Fruit fly (Drosophila melanogaster) whole organism, embryonic: Measurements from ENCODE around the gene CG7183.
A peak's percentile ranks its signal among the peaks of the same experiment; 100 is the strongest.

Experiments
- Awh ChIP-seq: fragments of 200-800 bp; sonication (Bioruptor generic); IDR thresholded peaks from 2 replicates; pipeline ENCODE4, ENCODE4 v1.3.6; 2022; ENCODE audit warnings: missing biosample characterization, missing genetic modification characterization
- B-H2 ChIP-seq: fragments of 200-800 bp; sonication (Bioruptor generic); optimal IDR thresholded peaks from 2 replicates; lab custom pipeline; 2018; ENCODE audit warnings: missing biosample characterization, mild to moderate bottlenecking, missing genetic modification characterization
- BEAF-32 ChIP-seq: fragments of 200-800 bp; sonication (Bioruptor generic); optimal IDR thresholded peaks from 3 replicates; lab custom pipeline; 2017; ENCODE audit warnings: missing biosample characterization, missing genetic modification characterization, mild to moderate bottlenecking, moderate library complexity, missing genetic modification reagents
- CG10209 ChIP-seq: fragments of 200-800 bp; sonication (Bioruptor generic); optimal IDR thresholded peaks from 3 replicates; lab custom pipeline; 2017; ENCODE audit warnings: missing biosample characterization, mild to moderate bottlenecking, missing genetic modification characterization, missing genetic modification reagents
- CG10366 ChIP-seq: fragments of 200-800 bp; sonication (Bioruptor generic); IDR thresholded peaks from 2 replicates; pipeline ENCODE4 v1.3.6; 2022; ENCODE audit warnings: missing biosample characterization, missing genetic modification characterization
- CG12071 ChIP-seq: fragments of 200-800 bp; sonication (Bioruptor generic); optimal IDR thresholded peaks from 3 replicates; lab custom pipeline; 2018; ENCODE audit warnings: missing biosample characterization, mild to moderate bottlenecking, missing genetic modification characterization
- CG13424 ChIP-seq: fragments of 200-800 bp; sonication (Bioruptor generic); optimal IDR thresholded peaks from 2 replicates; lab custom pipeline; 2019; ENCODE audit warnings: missing biosample characterization, mild to moderate bottlenecking, missing genetic modification characterization, moderate library complexity
- CG13624 ChIP-seq: fragments of 200-800 bp; sonication (Bioruptor generic); optimal IDR thresholded peaks from 2 replicates; lab custom pipeline; 2016; ENCODE audit warnings: missing biosample characterization, missing genetic modification characterization
- CG14667 ChIP-seq: fragments of 200-800 bp; sonication (Bioruptor generic); IDR thresholded peaks from 2 replicates; pipeline ENCODE4 v1.3.6; 2022; ENCODE audit warnings: missing biosample characterization, missing genetic modification characterization
- CG15601 ChIP-seq: fragments of 200-800 bp; sonication (Bioruptor generic); optimal IDR thresholded peaks from 3 replicates; lab custom pipeline; 2019; ENCODE audit warnings: missing biosample characterization, mild to moderate bottlenecking, missing genetic modification characterization, moderate library complexity
- CG18476 ChIP-seq: fragments of 200-800 bp; sonication (Bioruptor generic); optimal IDR thresholded peaks from 2 replicates; lab custom pipeline; 2016; ENCODE audit warnings: missing biosample characterization, mild to moderate bottlenecking, missing genetic modification characterization
- CG18764 ChIP-seq: fragments of 200-800 bp; sonication (Bioruptor generic); optimal IDR thresholded peaks from 3 replicates; lab custom pipeline; 2016; ENCODE audit warnings: missing biosample characterization, missing genetic modification characterization
- CG31365 ChIP-seq: fragments of 200-800 bp; sonication (Bioruptor generic); optimal IDR thresholded peaks from 2 replicates; lab custom pipeline; 2018; ENCODE audit warnings: missing biosample characterization, mild to moderate bottlenecking, missing genetic modification characterization
- CG34376 ChIP-seq: fragments of 200-800 bp; sonication (Bioruptor generic); optimal IDR thresholded peaks from 2 replicates; lab custom pipeline; 2018; ENCODE audit warnings: missing biosample characterization, mild to moderate bottlenecking, missing genetic modification characterization
- CG3838 ChIP-seq: fragments of 200-800 bp; sonication (Bioruptor generic); optimal IDR thresholded peaks from 3 replicates; lab custom pipeline; 2016; ENCODE audit warnings: missing biosample characterization, missing genetic modification characterization
- CG6683 ChIP-seq: fragments of 200-800 bp; sonication (Bioruptor generic); optimal IDR thresholded peaks from 2 replicates; lab custom pipeline; 2017; ENCODE audit warnings: missing biosample characterization, mild to moderate bottlenecking, missing genetic modification characterization, missing genetic modification reagents
- CG6813 ChIP-seq: fragments of 200-800 bp; sonication (Bioruptor generic); optimal IDR thresholded peaks from 2 replicates; lab custom pipeline; 2017; ENCODE audit warnings: missing biosample characterization, missing genetic modification characterization, mild to moderate bottlenecking, moderate library complexity, missing genetic modification reagents
- CG7271 ChIP-seq: fragments of 200-800 bp; sonication (Bioruptor generic); optimal IDR thresholded peaks from 2 replicates; lab custom pipeline; 2018; ENCODE audit warnings: missing biosample characterization, mild to moderate bottlenecking, missing genetic modification characterization, moderate library complexity
- CG7372 ChIP-seq: fragments of 200-800 bp; sonication (Bioruptor generic); IDR thresholded peaks from 2 replicates; pipeline ENCODE4 v1.3.6; 2022; ENCODE audit warnings: missing biosample characterization, missing genetic modification characterization
- CG7928 ChIP-seq: fragments of 200-800 bp; sonication (Bioruptor generic); optimal IDR thresholded peaks from 2 replicates; lab custom pipeline; 2017; ENCODE audit warnings: missing biosample characterization, mild to moderate bottlenecking, missing genetic modification characterization
- CG9215 ChIP-seq: fragments of 200-800 bp; sonication (Bioruptor generic); IDR thresholded peaks from 2 replicates; pipeline ENCODE4 v1.3.6; 2022; ENCODE audit warnings: missing biosample characterization, missing genetic modification characterization
- CG9727 ChIP-seq: fragments of 200-800 bp; sonication (Bioruptor generic); optimal IDR thresholded peaks from 3 replicates; lab custom pipeline; 2017; ENCODE audit warnings: missing biosample characterization, mild to moderate bottlenecking, missing genetic modification characterization
- Deaf1 ChIP-seq: fragments of 200-800 bp; optimal IDR thresholded peaks from 3 replicates; lab custom pipeline; 2019; ENCODE audit warnings: missing biosample characterization, mild to moderate bottlenecking, missing genetic modification characterization, moderate library complexity
- Dref ChIP-seq: fragments of 200-800 bp; sonication (Bioruptor generic); IDR thresholded peaks from 2 replicates; pipeline ENCODE4 v1.3.6; 2022; ENCODE audit warnings: missing biosample characterization, missing genetic modification characterization
- ERR ChIP-seq: fragments of 200-800 bp; sonication (Bioruptor generic); optimal IDR thresholded peaks from 2 replicates; lab custom pipeline; 2016; ENCODE audit warnings: missing biosample characterization, missing genetic modification characterization
- Fer1 ChIP-seq: fragments of 200-800 bp; sonication (Bioruptor generic); optimal IDR thresholded peaks from 2 replicates; lab custom pipeline; 2017; ENCODE audit warnings: missing biosample characterization, mild to moderate bottlenecking, missing genetic modification characterization
- GATAe ChIP-seq: fragments of 200-800 bp; sonication (Bioruptor generic); conservative IDR thresholded peaks from 2 replicates; pipeline ENCODE4 v1.3.6; 2022; ENCODE audit warnings: missing biosample characterization, missing genetic modification characterization
- Gug ChIP-seq: fragments of 200-800 bp; sonication (Bioruptor generic); IDR thresholded peaks from 4 replicates; pipeline ENCODE4 v1.3.6; 2022; ENCODE audit warnings: missing biosample characterization, missing genetic modification characterization
- HLH4C ChIP-seq: fragments of 200-800 bp; sonication (Bioruptor generic); IDR thresholded peaks from 3 replicates; pipeline ENCODE4 v1.3.6; 2022; ENCODE audit warnings: missing biosample characterization, missing genetic modification characterization; ENCODE audit not compliant: partially characterized antibody
- HmgD ChIP-seq: fragments of 200-800 bp; sonication (Bioruptor generic); optimal IDR thresholded peaks from 3 replicates; lab custom pipeline; 2016; ENCODE audit warnings: missing biosample characterization, missing genetic modification characterization
- MTF-1 ChIP-seq: fragments of 200-800 bp; sonication (Bioruptor generic); optimal IDR thresholded peaks from 2 replicates; lab custom pipeline; 2018; ENCODE audit warnings: missing biosample characterization, mild to moderate bottlenecking, missing genetic modification characterization, borderline replicate concordance
- Ptx1 ChIP-seq: fragments of 200-800 bp; sonication (Bioruptor generic); IDR thresholded peaks from 2 replicates; pipeline ENCODE4 v1.3.6; 2022; ENCODE audit warnings: missing biosample characterization, missing genetic modification characterization
- Side ChIP-seq: fragments of 200-800 bp; sonication (Bioruptor generic); optimal IDR thresholded peaks from 2 replicates; lab custom pipeline; 2016; ENCODE audit warnings: missing biosample characterization, missing genetic modification characterization
- Spps ChIP-seq: fragments of 200-800 bp; sonication (Bioruptor generic); optimal IDR thresholded peaks from 2 replicates; lab custom pipeline; 2018; ENCODE audit warnings: missing biosample characterization, mild to moderate bottlenecking, missing genetic modification characterization
- btn ChIP-seq: fragments of 200-800 bp; sonication (Bioruptor generic); optimal IDR thresholded peaks from 2 replicates; lab custom pipeline; 2016; ENCODE audit warnings: missing biosample characterization, missing genetic modification characterization
- crp ChIP-seq, 2 experiments: fragments of 200-800 bp; sonication (Bioruptor generic); optimal IDR thresholded peaks; 2 replicates in 1 of 2; 3 replicates in 1 of 2; lab custom pipeline; 2017; ENCODE audit warnings: missing biosample characterization in 2 of 2, missing genetic modification characterization in 2 of 2, mild to moderate bottlenecking in 1 of 2, moderate library complexity in 1 of 2
- dimm ChIP-seq: fragments of 200-800 bp; sonication (Bioruptor generic); IDR thresholded peaks from 2 replicates; pipeline ENCODE4 v1.3.6; 2022; ENCODE audit warnings: missing biosample characterization, missing genetic modification characterization
- gce ChIP-seq: fragments of 200-800 bp; sonication (Bioruptor generic); IDR thresholded peaks from 3 replicates; pipeline ENCODE4 v1.3.6; 2022; ENCODE audit warnings: missing biosample characterization, missing genetic modification characterization
- ind ChIP-seq: fragments of 200-800 bp; sonication (Bioruptor generic); optimal IDR thresholded peaks from 3 replicates; lab custom pipeline; 2016; ENCODE audit warnings: missing biosample characterization, missing genetic modification characterization
- mirr ChIP-seq: fragments of 200-800 bp; sonication (Bioruptor generic); optimal IDR thresholded peaks from 3 replicates; lab custom pipeline; 2018; ENCODE audit warnings: missing biosample characterization, mild to moderate bottlenecking, missing genetic modification characterization
- otp ChIP-seq: fragments of 200-800 bp; sonication (Bioruptor generic); IDR thresholded peaks from 3 replicates; pipeline ENCODE4, ENCODE4 v1.3.6; 2022; ENCODE audit warnings: missing biosample characterization, missing genetic modification characterization
- pan ChIP-seq, 4 experiments: fragments of >200 bp in 3 of 4; fragments of 200-800 bp in 1 of 4; sonication (Bioruptor generic) in 1 of 4; optimal IDR thresholded peaks in 3 of 4; IDR thresholded peaks in 1 of 4; 2 replicates each; pipeline versions ENCODE4 v1.3.6 to Lab custom; 2017 to 2022; ENCODE audit warnings: missing biosample characterization in 2 of 4, missing genetic modification characterization in 2 of 4, mixed read lengths in 1 of 4
- pzg ChIP-seq: fragments of 200-800 bp; sonication (Bioruptor generic); optimal IDR thresholded peaks from 3 replicates; lab custom pipeline; 2018; ENCODE audit warnings: missing biosample characterization, mild to moderate bottlenecking, missing genetic modification characterization, moderate library complexity
- slp2 ChIP-seq: fragments of 200-800 bp; sonication (Bioruptor generic); optimal IDR thresholded peaks from 2 replicates; lab custom pipeline; 2016; ENCODE audit warnings: missing biosample characterization, missing genetic modification characterization
- ssp ChIP-seq: fragments of 200-800 bp; sonication (Bioruptor generic); IDR thresholded peaks from 2 replicates; pipeline ENCODE4 v1.3.6; 2022; ENCODE audit warnings: missing biosample characterization, missing genetic modification characterization
- usp ChIP-seq: fragments of >200 bp; optimal IDR thresholded peaks from 2 replicates; lab custom pipeline; 2017; ENCODE audit warnings: missing biosample characterization, missing genetic modification characterization
- wek ChIP-seq: fragments of 200-800 bp; sonication (Bioruptor generic); optimal IDR thresholded peaks from 3 replicates; lab custom pipeline; 2018; ENCODE audit warnings: missing biosample characterization, mild to moderate bottlenecking, missing genetic modification characterization, moderate library complexity
- zfh2 ChIP-seq: fragments of 200-800 bp; sonication (Bioruptor generic); optimal IDR thresholded peaks from 2 replicates; lab custom pipeline; 2016; ENCODE audit warnings: missing biosample characterization, missing genetic modification characterization

The CG7183 gene

DNA sequence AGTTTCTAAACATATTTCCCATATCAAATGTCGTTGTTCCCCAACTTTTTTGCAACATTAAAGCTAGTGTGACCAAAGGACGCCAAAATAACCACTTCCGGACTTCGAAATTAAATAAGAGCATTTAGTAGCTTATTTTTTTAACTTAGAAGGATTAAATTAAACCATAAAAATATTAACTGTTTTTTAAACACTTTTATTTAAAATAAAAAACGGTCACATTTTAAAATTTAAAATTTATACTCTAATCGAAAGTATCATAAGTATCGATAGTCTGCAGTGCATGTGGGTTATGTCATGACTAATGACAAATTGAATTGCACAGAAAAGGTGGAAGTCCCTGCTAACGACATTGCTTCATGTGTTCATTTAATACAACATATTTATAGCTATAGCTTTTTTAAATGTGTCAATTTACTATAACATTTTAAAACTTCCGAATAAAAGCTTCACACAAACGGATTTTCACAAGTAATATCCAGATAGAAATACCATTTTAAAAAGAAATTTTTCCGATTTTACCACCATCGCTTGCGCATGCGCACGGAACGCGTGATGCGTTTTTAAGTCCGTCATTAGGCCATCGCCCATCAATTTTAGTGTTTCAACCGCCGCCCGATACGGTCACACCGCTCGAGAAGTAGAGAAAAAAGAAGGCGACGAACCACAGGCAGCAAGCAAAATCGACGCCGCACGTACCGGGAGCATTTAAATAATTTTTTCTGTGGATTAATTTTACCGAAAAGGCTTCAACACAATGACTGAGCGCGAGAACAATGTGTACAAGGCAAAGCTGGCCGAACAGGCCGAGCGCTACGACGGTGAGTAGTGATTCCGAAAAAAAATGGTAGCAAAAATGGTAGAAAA, 21.8 kb upstream of the CG7183 start, which contains the start of the genes CG7156 and 14-3-3epsilon (continued):
- TF ChIP-seq Gug (GFP tag; lab: Robert Waterston, UW): no peak
- TF ChIP-seq ERR (GFP tag; lab: Kevin White, UChicago): no peak
- no peak for TF ChIP-seq CG6683 (GFP tag; lab: Kevin White, UChicago)
- TF ChIP-seq CG13424 (tag; lab: Kevin White, UChicago): peak; percentile 26
- no peak for TF ChIP-seq Side (GFP tag; lab: Kevin White, UChicago)
- peak; percentile 32; the same call in 1 of the 2 replicates for TF ChIP-seq CG10366 (GFP tag; lab: Robert Waterston, UW)
- no peak for TF ChIP-seq CG6813 (GFP tag; lab: Kevin White, UChicago)
- no peak for TF ChIP-seq btn (GFP tag; lab: Kevin White, UChicago)
- TF ChIP-seq crp (GFP tag; optimal IDR thresholded peaks at IDR 0.05; lab: Kevin White, UChicago): peak in 1 of 2 experiments; percentile 4
- TF ChIP-seq CG7271 (tag; lab: Kevin White, UChicago): peak; percentile 57
- no peak for TF ChIP-seq dimm
- TF ChIP-seq B-H2 (GFP tag; lab: Kevin White, UChicago): no peak
- no peak for TF ChIP-seq Awh
- no peak for TF ChIP-seq CG7372
- peak; percentile 61 for TF ChIP-seq Dref (GFP tag; lab: Robert Waterston, UW)
- TF ChIP-seq HmgD (GFP tag; lab: Kevin White, UChicago): no peak
- TF ChIP-seq zfh2 (GFP tag; lab: Kevin White, UChicago): peak; percentile 11
- 0 out of 3 replicates have a peak, but pooled peaks have one; percentile 19 for TF ChIP-seq otp (GFP tag; lab: Robert Waterston, UW)
- TF ChIP-seq CG31365 (tag; lab: Kevin White, UChicago): no peak
- no peak for TF ChIP-seq pan (optimal IDR thresholded peaks at IDR 0.05; lab: Kevin White, UChicago)
- peak in 1 of 2 experiments; percentile 59 for TF ChIP-seq pan (GFP tag; optimal IDR thresholded peaks at IDR 0.05 in 1 of 2, IDR thresholded peaks at IDR 0.05 in 1 of 2)
- TF ChIP-seq ind: peak; percentile 32
- no peak for TF ChIP-seq CG14667
- peak; percentile 92 for TF ChIP-seq BEAF-32
- TF ChIP-seq HLH4C (GFP tag; lab: Robert Waterston, UW): no peak
- TF ChIP-seq usp (GFP tag; lab: Kevin White, UChicago): no peak
- no peak for TF ChIP-seq CG18476 (GFP tag; lab: Kevin White, UChicago)
- no peak for TF ChIP-seq mirr (GFP tag; lab: Kevin White, UChicago)
- TF ChIP-seq ssp (GFP tag; lab: Robert Waterston, UW): no peak
- TF ChIP-seq GATAe (GFP tag; lab: Robert Waterston, UW): no peak
- TF ChIP-seq CG9727 (GFP tag; lab: Kevin White, UChicago): peak; percentile 60
- peak; percentile 14 for TF ChIP-seq CG3838 (GFP tag; lab: Kevin White, UChicago)
- TF ChIP-seq pzg: peak; percentile 70
- TF ChIP-seq Ptx1: peak; percentile 52
- peak; percentile 44 for TF ChIP-seq Fer1 (GFP tag; lab: Kevin White, UChicago)
- peak; percentile 9 for TF ChIP-seq Spps
- no peak for TF ChIP-seq CG34376 (GFP tag; lab: Kevin White, UChicago)
- no peak for TF ChIP-seq CG7928 (GFP tag; lab: Kevin White, UChicago)
- peak; percentile 9 for TF ChIP-seq CG13624 (GFP tag; lab: Kevin White, UChicago)
- no peak for TF ChIP-seq CG9215 (GFP tag; lab: Robert Waterston, UW)
- TF ChIP-seq wek (GFP tag; lab: Kevin White, UChicago): peak; percentile 38
- TF ChIP-seq slp2 (GFP tag; lab: Kevin White, UChicago): no peak
- TF ChIP-seq CG12071 (GFP tag; lab: Kevin White, UChicago): peak; percentile 30
- TF ChIP-seq CG10209 (GFP tag; lab: Kevin White, UChicago): peak; percentile 1
- TF ChIP-seq Deaf1 (tag; lab: Kevin White, UChicago): no peak
- peak; percentile 16 for TF ChIP-seq MTF-1 (GFP tag; lab: Kevin White, UChicago)
- peak; percentile 71 for TF ChIP-seq CG15601
- no peak for TF ChIP-seq gce (GFP tag; lab: Robert Waterston, UW)
- TF ChIP-seq CG18764 (GFP tag; lab: Kevin White, UChicago): peak; percentile 37
